Fruit fly (Drosophila melanogaster) whole organism, embryonic: ENCODE measurements around the gene CG10907.

Source experiments
- Bgb ChIP-seq: fragments of 200-800 bp; sonication (Bioruptor generic); IDR thresholded peaks from 2 replicates; pipeline ENCODE4 v1.3.6; 2022; ENCODE audit warnings: missing biosample characterization, missing genetic modification characterization; ENCODE audit not compliant: partially characterized antibody
- Bteb2 ChIP-seq: fragments of 200-800 bp; sonication (Bioruptor generic); optimal IDR thresholded peaks from 2 replicates; lab custom pipeline; 2016; ENCODE audit warnings: missing biosample characterization, missing genetic modification characterization
- CG11504 ChIP-seq: fragments of 200-800 bp; sonication (Bioruptor generic); optimal IDR thresholded peaks from 3 replicates; lab custom pipeline; 2019; ENCODE audit warnings: missing biosample characterization, mild to moderate bottlenecking, missing genetic modification characterization, moderate library complexity
- CG12391 ChIP-seq: fragments of 200-800 bp; sonication (Bioruptor generic); optimal IDR thresholded peaks from 3 replicates; lab custom pipeline; 2018; ENCODE audit warnings: missing biosample characterization, mild to moderate bottlenecking, missing genetic modification characterization, moderate library complexity
- CG13624 ChIP-seq: fragments of 200-800 bp; sonication (Bioruptor generic); optimal IDR thresholded peaks from 2 replicates; lab custom pipeline; 2016; ENCODE audit warnings: missing biosample characterization, missing genetic modification characterization
- CG13894 ChIP-seq: fragments of 200-800 bp; sonication (Bioruptor generic); optimal IDR thresholded peaks from 3 replicates; lab custom pipeline; 2018; ENCODE audit warnings: missing biosample characterization, mild to moderate bottlenecking, missing genetic modification characterization, moderate library complexity
- CG14441 ChIP-seq: fragments of 200-800 bp; sonication (Bioruptor generic); IDR thresholded peaks from 2 replicates; pipeline ENCODE4 v1.3.6; 2022; ENCODE audit warnings: missing biosample characterization, missing genetic modification characterization
- CG2129 ChIP-seq: fragments of 200-800 bp; sonication (Bioruptor generic); IDR thresholded peaks from 2 replicates; pipeline ENCODE4 v1.3.6; 2022; ENCODE audit warnings: missing biosample characterization, missing genetic modification characterization; ENCODE audit not compliant: partially characterized antibody
- CG2875 ChIP-seq: fragments of 200-800 bp; sonication (Bioruptor generic); optimal IDR thresholded peaks from 2 replicates; lab custom pipeline; 2017; ENCODE audit warnings: missing biosample characterization, mild to moderate bottlenecking, missing genetic modification characterization, missing genetic modification reagents
- CG32772 ChIP-seq: fragments of 200-800 bp; sonication (Bioruptor generic); IDR thresholded peaks from 2 replicates; pipeline ENCODE4 v1.3.6; 2022; ENCODE audit warnings: missing biosample characterization, missing genetic modification characterization
- CG33557 ChIP-seq: fragments of 200-800 bp; sonication (Bioruptor generic); optimal IDR thresholded peaks from 2 replicates; lab custom pipeline; 2019; ENCODE audit warnings: missing biosample characterization, mild to moderate bottlenecking, missing genetic modification characterization, moderate library complexity
- CG3995 ChIP-seq: fragments of 200-800 bp; sonication (Bioruptor generic); optimal IDR thresholded peaks from 3 replicates; lab custom pipeline; 2016; ENCODE audit warnings: missing biosample characterization, missing genetic modification characterization
- CG42726 ChIP-seq: fragments of 200-800 bp; sonication (Bioruptor generic); IDR thresholded peaks from 2 replicates; pipeline ENCODE4 v1.3.6; 2022; ENCODE audit warnings: missing biosample characterization, missing genetic modification characterization; ENCODE audit not compliant: partially characterized antibody
- CG4282 ChIP-seq: fragments of 200-800 bp; sonication (Bioruptor generic); optimal IDR thresholded peaks from 2 replicates; lab custom pipeline; 2016; ENCODE audit warnings: missing biosample characterization, missing genetic modification characterization
- CG4360 ChIP-seq: fragments of 200-800 bp; sonication (Bioruptor generic); IDR thresholded peaks from 2 replicates; pipeline ENCODE4 v1.3.6; 2022; ENCODE audit warnings: missing biosample characterization, missing genetic modification characterization
- CG5180 ChIP-seq: fragments of 200-800 bp; sonication (Bioruptor generic); optimal IDR thresholded peaks from 3 replicates; lab custom pipeline; 2017; ENCODE audit warnings: missing biosample characterization, missing genetic modification characterization, mild to moderate bottlenecking, moderate library complexity, missing genetic modification reagents
- CG8359 ChIP-seq: fragments of 200-800 bp; sonication (Bioruptor generic); optimal IDR thresholded peaks from 2 replicates; lab custom pipeline; 2017; ENCODE audit warnings: missing biosample characterization, mild to moderate bottlenecking, missing genetic modification characterization, borderline replicate concordance
- CG8924 ChIP-seq: fragments of 200-800 bp; optimal IDR thresholded peaks from 3 replicates; lab custom pipeline; 2019; ENCODE audit warnings: missing biosample characterization, mild to moderate bottlenecking, missing genetic modification characterization, moderate library complexity
- CTCF ChIP-seq: fragments of 200-800 bp; sonication (Bioruptor generic); optimal IDR thresholded peaks from 2 replicates; lab custom pipeline; 2017; ENCODE audit warnings: missing biosample characterization, mild to moderate bottlenecking, missing genetic modification characterization, moderate library complexity
- Dp ChIP-seq: fragments of 200-800 bp; sonication (Bioruptor generic); optimal IDR thresholded peaks from 2 replicates; lab custom pipeline; 2018; ENCODE audit warnings: missing biosample characterization, mild to moderate bottlenecking, missing genetic modification characterization, moderate library complexity
- Ets97D ChIP-seq: fragments of 200-800 bp; sonication (Bioruptor generic); optimal IDR thresholded peaks from 3 replicates; lab custom pipeline; 2016; ENCODE audit warnings: missing biosample characterization, missing genetic modification characterization
- HmgZ ChIP-seq: fragments of 200-800 bp; sonication (Bioruptor generic); optimal IDR thresholded peaks from 2 replicates; lab custom pipeline; 2018; ENCODE audit warnings: missing biosample characterization, mild to moderate bottlenecking, missing genetic modification characterization
- MBD-R2 ChIP-seq: fragments of 200-800 bp; sonication (Bioruptor generic); IDR thresholded peaks from 2 replicates; pipeline ENCODE4 v1.3.6; 2022; ENCODE audit warnings: missing biosample characterization, missing genetic modification characterization
- Nf-YC ChIP-seq: fragments of 200-800 bp; optimal IDR thresholded peaks from 3 replicates; lab custom pipeline; 2019; ENCODE audit warnings: missing biosample characterization, mild to moderate bottlenecking, missing genetic modification characterization, moderate library complexity
- Optix ChIP-seq: fragments of 200-800 bp; sonication (Bioruptor generic); IDR thresholded peaks from 3 replicates; pipeline ENCODE4 v1.3.6; 2022; ENCODE audit warnings: missing biosample characterization, missing genetic modification characterization
- Scr ChIP-seq: fragments of 200-800 bp; sonication (Bioruptor generic); IDR thresholded peaks from 2 replicates; pipeline ENCODE4 v1.3.6; 2022; ENCODE audit warnings: missing biosample characterization, missing genetic modification characterization; ENCODE audit not compliant: partially characterized antibody
- Sry-δ ChIP-seq: fragments of 200-800 bp; sonication (Bioruptor generic); optimal IDR thresholded peaks from 2 replicates; lab custom pipeline; 2016; ENCODE audit warnings: missing biosample characterization, missing genetic modification characterization
- YL-1 ChIP-seq: fragments of 200-800 bp; sonication (Bioruptor generic); optimal IDR thresholded peaks from 3 replicates; lab custom pipeline; 2017; ENCODE audit warnings: missing biosample characterization, mild to moderate bottlenecking, missing genetic modification characterization
- ato ChIP-seq: fragments of 200-800 bp; sonication (Bioruptor generic); IDR thresholded peaks from 2 replicates; pipeline ENCODE4 v1.3.6; 2022; ENCODE audit warnings: missing biosample characterization, missing genetic modification characterization; ENCODE audit not compliant: partially characterized antibody
- bbx ChIP-seq: fragments of 200-800 bp; sonication (Bioruptor generic); IDR thresholded peaks from 2 replicates; pipeline ENCODE4 v1.3.6; 2022; ENCODE audit warnings: missing biosample characterization, missing genetic modification characterization; ENCODE audit not compliant: partially characterized antibody
- chinmo ChIP-seq: fragments of 200-800 bp; sonication (Bioruptor generic); IDR thresholded peaks from 4 replicates; pipeline ENCODE4 v1.3.6; 2022; ENCODE audit warnings: missing biosample characterization, missing genetic modification characterization; ENCODE audit not compliant: partially characterized antibody
- crp ChIP-seq, 2 experiments: fragments of 200-800 bp; sonication (Bioruptor generic); optimal IDR thresholded peaks; 2 replicates in 1 of 2; 3 replicates in 1 of 2; lab custom pipeline; 2017; ENCODE audit warnings: missing biosample characterization in 2 of 2, missing genetic modification characterization in 2 of 2, mild to moderate bottlenecking in 1 of 2, moderate library complexity in 1 of 2
- dati ChIP-seq: fragments of 200-800 bp; sonication (Bioruptor generic); IDR thresholded peaks from 2 replicates; pipeline ENCODE4 v1.3.6; 2022; ENCODE audit warnings: missing biosample characterization, missing genetic modification characterization
- eve ChIP-seq, 2 experiments: fragments of >200 bp; optimal IDR thresholded peaks; 2 replicates each; lab custom pipeline; 2017; ENCODE audit warnings: missing biosample characterization in 2 of 2, missing genetic modification characterization in 2 of 2
- gfzf ChIP-seq: fragments of 200-800 bp; sonication (Bioruptor generic); optimal IDR thresholded peaks from 2 replicates; lab custom pipeline; 2016; ENCODE audit warnings: missing biosample characterization, mild to moderate bottlenecking, missing genetic modification characterization, moderate library complexity
- hbn ChIP-seq: fragments of 200-800 bp; sonication (Bioruptor generic); IDR thresholded peaks from 2 replicates; pipeline ENCODE4 v1.3.6; 2022; ENCODE audit warnings: missing biosample characterization, missing genetic modification characterization; ENCODE audit not compliant: partially characterized antibody
- inv ChIP-seq: fragments of 200-800 bp; sonication (Bioruptor generic); IDR thresholded peaks from 2 replicates; pipeline ENCODE4 v1.3.6; 2022; ENCODE audit warnings: missing biosample characterization, missing genetic modification characterization; ENCODE audit not compliant: partially characterized antibody
- knrl ChIP-seq: fragments of 200-800 bp; sonication (Bioruptor generic); IDR thresholded peaks from 3 replicates; pipeline ENCODE4 v1.3.6; 2022; ENCODE audit warnings: missing biosample characterization, missing genetic modification characterization; ENCODE audit not compliant: partially characterized antibody
- lov ChIP-seq, 2 experiments: fragments of 200-800 bp in 1 of 2; fragments of >200 bp in 1 of 2; sonication (Bioruptor generic) in 1 of 2; IDR thresholded peaks in 1 of 2; optimal IDR thresholded peaks in 1 of 2; 2 replicates in 1 of 2; 3 replicates in 1 of 2; pipeline versions ENCODE4 v1.3.6 to Lab custom; 2017 to 2022; ENCODE audit warnings: missing biosample characterization in 1 of 2, missing genetic modification characterization in 1 of 2
- maf-S ChIP-seq: fragments of 200-800 bp; sonication (Bioruptor generic); optimal IDR thresholded peaks from 2 replicates; lab custom pipeline; 2016; ENCODE audit warnings: missing biosample characterization, missing genetic modification characterization
- nerfin-2 ChIP-seq: fragments of 200-800 bp; sonication (Bioruptor generic); IDR thresholded peaks from 2 replicates; pipeline ENCODE4 v1.3.6; 2022; ENCODE audit warnings: missing biosample characterization, missing genetic modification characterization; ENCODE audit not compliant: partially characterized antibody
- nom ChIP-seq: fragments of 200-800 bp; sonication (Bioruptor generic); optimal IDR thresholded peaks from 2 replicates; lab custom pipeline; 2017; ENCODE audit warnings: missing biosample characterization, missing genetic modification characterization, mild to moderate bottlenecking, moderate library complexity, missing genetic modification reagents
- pho ChIP-seq: fragments of 200-800 bp; sonication (Bioruptor generic); optimal IDR thresholded peaks from 2 replicates; lab custom pipeline; 2016; ENCODE audit warnings: missing biosample characterization, missing genetic modification characterization
- sens ChIP-seq: fragments of 200-800 bp; sonication (Bioruptor generic); peaks from one replicate; lab custom pipeline; 2016; ENCODE audit warnings: missing biosample characterization, missing genetic modification characterization
- stc ChIP-seq: fragments of 200-800 bp; sonication (Bioruptor generic); IDR thresholded peaks from 2 replicates; pipeline ENCODE4 v1.3.6; 2022; ENCODE audit warnings: missing biosample characterization, missing genetic modification characterization
- stwl ChIP-seq: fragments of 200-800 bp; sonication (Bioruptor generic); optimal IDR thresholded peaks from 3 replicates; lab custom pipeline; 2018; ENCODE audit warnings: missing biosample characterization, mild to moderate bottlenecking, missing genetic modification characterization, moderate library complexity
- tll ChIP-seq, 2 experiments: fragments of 200-800 bp in 1 of 2; fragments of >200 bp in 1 of 2; sonication (Bioruptor generic) in 1 of 2; optimal IDR thresholded peaks; 2 replicates each; lab custom pipeline; 2017 to 2019; ENCODE audit warnings: missing biosample characterization in 2 of 2, missing genetic modification characterization in 2 of 2, mild to moderate bottlenecking in 1 of 2, moderate library complexity in 1 of 2
- zen2 ChIP-seq: fragments of 200-800 bp; sonication (Bioruptor generic); IDR thresholded peaks from 3 replicates; pipeline ENCODE4 v1.3.6; 2022; ENCODE audit warnings: missing biosample characterization, missing genetic modification characterization; ENCODE audit not compliant: partially characterized antibody

Gene CG10907

DNA sequence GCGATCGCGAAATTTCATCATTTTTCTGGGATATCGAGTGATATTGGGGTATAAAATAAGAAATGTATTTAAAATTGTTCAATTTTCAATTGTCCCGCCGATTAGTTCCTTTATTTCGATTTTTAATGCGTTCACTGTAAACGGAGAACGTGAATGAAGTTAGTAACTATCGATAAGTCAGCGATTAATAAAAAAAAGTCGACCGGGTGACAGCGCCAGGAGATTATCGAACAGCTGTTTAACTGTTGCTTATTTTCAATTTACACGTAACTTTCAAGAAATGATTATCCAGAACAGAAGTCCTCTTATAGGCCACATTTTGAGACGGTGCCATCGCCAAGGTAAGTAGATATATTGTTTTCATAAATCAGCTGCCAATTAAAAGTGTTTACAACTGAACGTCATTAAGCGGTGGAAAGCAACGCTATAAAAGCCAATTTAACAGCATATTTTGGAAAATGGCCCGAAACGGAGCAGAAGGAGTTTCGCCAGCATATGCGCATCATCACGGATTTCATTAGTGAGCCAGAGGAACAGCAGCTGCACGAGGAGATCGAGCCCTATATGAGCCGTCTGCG is 22.0 kb downstream of the CG10907 start, which contains the start of gene CG14130 (continued):
- no peak for TF ChIP-seq CG14441 (GFP tag; lab: Robert Waterston, UW)
- TF ChIP-seq CG11504 (tag; lab: Kevin White, UChicago), result peak; percentile 94
- no peak for TF ChIP-seq Optix (GFP tag; lab: Robert Waterston, UW)
- no peak for TF ChIP-seq pho (GFP tag; lab: Kevin White, UChicago)
- no peak for TF ChIP-seq nom
- peak; percentile 50 to 95 for TF ChIP-seq crp (GFP tag; optimal IDR thresholded peaks at IDR 0.05; lab: Kevin White, UChicago)
- TF ChIP-seq dati, result no peak
- no peak for TF ChIP-seq lov (optimal IDR thresholded peaks at IDR 0.05; lab: Kevin White, UChicago)
- no peak for TF ChIP-seq lov (GFP tag; IDR thresholded peaks at IDR 0.05; lab: Robert Waterston, UW)
- TF ChIP-seq gfzf (GFP tag; lab: Kevin White, UChicago), result peak; percentile 18
- peak; percentile 86 for TF ChIP-seq CG2129 (GFP tag; lab: Robert Waterston, UW)
- no peak for TF ChIP-seq CG2875
- peak; percentile 92 for TF ChIP-seq MBD-R2 (GFP tag; lab: Robert Waterston, UW)
- TF ChIP-seq nerfin-2 (GFP tag; lab: Robert Waterston, UW), result peak; percentile 91
- peak; percentile 56 for TF ChIP-seq HmgZ (tag; lab: Kevin White, UChicago)
- TF ChIP-seq CG4282 (GFP tag; lab: Kevin White, UChicago), result no peak
- TF ChIP-seq CG8359 (GFP tag; lab: Kevin White, UChicago), result no peak
- no peak for TF ChIP-seq eve (GFP tag; optimal IDR thresholded peaks at IDR 0.05; lab: Kevin White, UChicago)
- TF ChIP-seq Sry-δ (GFP tag; lab: Kevin White, UChicago), result peak; percentile 91
- peak; percentile 68; the same call in 1 of the 2 replicates for TF ChIP-seq CG42726 (GFP tag; lab: Robert Waterston, UW)
- peak in 1 of 2 experiments; percentile 1 for TF ChIP-seq tll (GFP tag; optimal IDR thresholded peaks at IDR 0.05; lab: Kevin White, UChicago)
- peak; percentile 94 for TF ChIP-seq bbx
- TF ChIP-seq hbn (GFP tag; lab: Robert Waterston, UW), result peak; percentile 94
- TF ChIP-seq CG4360, result no peak
- TF ChIP-seq CG8924, result no peak
- peak; percentile 91 for TF ChIP-seq ato
- TF ChIP-seq maf-S (GFP tag; lab: Kevin White, UChicago), result no peak
- no peak for TF ChIP-seq Bteb2 (GFP tag; lab: Kevin White, UChicago)
- TF ChIP-seq CG12391 (tag; lab: Kevin White, UChicago), result no peak
- peak; percentile 98 for TF ChIP-seq CG3995 (GFP tag; lab: Kevin White, UChicago)
- peak; percentile 34 for TF ChIP-seq Ets97D (GFP tag; lab: Kevin White, UChicago)
- TF ChIP-seq Dp (GFP tag; lab: Kevin White, UChicago), result peak; percentile 96
- peak; percentile 90 for TF ChIP-seq Scr
- peak; percentile 79 for TF ChIP-seq inv
- TF ChIP-seq knrl (GFP tag; lab: Robert Waterston, UW), result peak; percentile 84
- TF ChIP-seq CG32772, result no peak
- peak; percentile 81 for TF ChIP-seq sens (GFP tag; lab: Kevin White, UChicago)
- no peak for TF ChIP-seq Nf-YC (tag; lab: Kevin White, UChicago)
- TF ChIP-seq chinmo, result peak; percentile 92
- peak; percentile 58 for TF ChIP-seq stwl (tag; lab: Kevin White, UChicago)
- peak; percentile 96 for TF ChIP-seq zen2 (GFP tag; lab: Robert Waterston, UW)
- peak; percentile 6 for TF ChIP-seq YL-1 (GFP tag; lab: Kevin White, UChicago)
- no peak for TF ChIP-seq CG33557 (GFP tag; lab: Kevin White, UChicago)
- peak; percentile 95 for TF ChIP-seq Bgb (GFP tag; lab: Robert Waterston, UW)
- no peak for TF ChIP-seq CG13624 (GFP tag; lab: Kevin White, UChicago)
- TF ChIP-seq CG13894 (tag; lab: Kevin White, UChicago), result no peak
- TF ChIP-seq CTCF (GFP tag; lab: Kevin White, UChicago), result peak; percentile 28
- TF ChIP-seq CG5180, result no peak
- TF ChIP-seq stc, result no peak
